Fruit fly (Drosophila melanogaster): ENCODE results near the gene CG1537.

dm6 chrX:11063070-11063469 is at the start of gene CG1537:
- TF ChIP-seq CG34367 (tag; optimal IDR thresholded peaks at IDR 0.05): no peak
- no peak for TF ChIP-seq CG9948 (tag; optimal IDR thresholded peaks at IDR 0.05)
- no peak for TF ChIP-seq fd96Ca (GFP tag; IDR thresholded peaks at IDR 0.05)
- TF ChIP-seq gl (tag; optimal IDR thresholded peaks at IDR 0.05): no peak
- no peak for TF ChIP-seq Pif1B (GFP tag; optimal IDR thresholded peaks at IDR 0.05)
- no peak for TF ChIP-seq CG17806 (tag; optimal IDR thresholded peaks at IDR 0.05)
- no peak for TF ChIP-seq rn (GFP tag; IDR thresholded peaks at IDR 0.05)
